Worm (Caenorhabditis elegans): ENCODE results near the gene srx-21.

- TF ChIP-seq unc-62 (GFP tag; optimal IDR thresholded peaks at IDR 0.05) (no peak), snpc-4 (tag; optimal IDR thresholded peaks at IDR 0.05) (no peak), blmp-1 (tag; optimal IDR thresholded peaks at IDR 0.05) (no peak), sem-2 (GFP tag; optimal IDR thresholded peaks at IDR 0.05) (no peak), lin-13 (tag; optimal IDR thresholded peaks at IDR 0.05) (no peak), pha-4 (tag; optimal IDR thresholded peaks at IDR 0.05) (no peak), nhr-76 (tag; optimal IDR thresholded peaks at IDR 0.05) (no peak), mep-1 (tag; optimal IDR thresholded peaks at IDR 0.05) (no peak), ceh-83 (GFP tag; optimal IDR thresholded peaks at IDR 0.05) (no peak), cnd-1 (tag; optimal IDR thresholded peaks at IDR 0.05) (no peak), ham-2 (GFP tag; optimal IDR thresholded peaks at IDR 0.05) (no peak), tbx-8 (GFP tag; optimal IDR thresholded peaks at IDR 0.05) (no peak), nhr-2 (tag; optimal IDR thresholded peaks at IDR 0.05) (no peak)
Measured at ce11 chrV:699051-699450, 22.2 kb downstream of the srx-21 start.
